Worm (Caenorhabditis elegans) whole organism, L3 larva: ENCODE results near the gene R05G6.5.

Experiments used
- R02D3.7 ChIP-seq: fragments of 150-350 bp; optimal IDR thresholded peaks from 2 replicates; lab custom pipeline; 2014; ENCODE audit warnings: missing biosample characterization, missing genetic modification characterization
- ZK546.5 ChIP-seq: sonication (generic microtip); optimal IDR thresholded peaks from 2 replicates; lab custom pipeline; 2017; ENCODE audit warnings: missing biosample characterization, missing genetic modification characterization
- aly-2 ChIP-seq: fragments of 150-350 bp; optimal IDR thresholded peaks from 2 replicates; lab custom pipeline; 2014; ENCODE audit warnings: missing biosample characterization, missing genetic modification characterization
- ama-1 ChIP-seq: fragments of 150-350 bp; optimal IDR thresholded peaks from 2 replicates; lab custom pipeline; 2018
- ceh-16 ChIP-seq: sonication (generic microtip); optimal IDR thresholded peaks from 2 replicates; lab custom pipeline; 2017; ENCODE audit warnings: missing biosample characterization, missing genetic modification characterization
- ceh-28 ChIP-seq: fragments of 150-350 bp; optimal IDR thresholded peaks from 2 replicates; lab custom pipeline; 2014; ENCODE audit warnings: missing biosample characterization, missing genetic modification reagents, missing genetic modification characterization
- ceh-82 ChIP-seq: fragments of 150-350 bp; optimal IDR thresholded peaks from 2 replicates; lab custom pipeline; 2014; ENCODE audit warnings: missing biosample characterization, missing genetic modification characterization
- ceh-9 ChIP-seq: sonication (generic microtip); optimal IDR thresholded peaks from 2 replicates; lab custom pipeline; 2018; ENCODE audit warnings: missing biosample characterization, missing genetic modification characterization
- egl-27 ChIP-seq: sonication (generic microtip); optimal IDR thresholded peaks from 4 replicates; lab custom pipeline; 2017; ENCODE audit warnings: missing biosample characterization, missing genetic modification reagents, missing genetic modification characterization
- egl-5 ChIP-seq: fragments of 150-350 bp; optimal IDR thresholded peaks from 2 replicates; lab custom pipeline; 2017; ENCODE audit warnings: missing biosample characterization, missing genetic modification reagents, missing genetic modification characterization, inconsistent platforms
- elt-1 ChIP-seq: fragments of 150-350 bp; optimal IDR thresholded peaks from 2 replicates; lab custom pipeline; 2014; ENCODE audit warnings: missing biosample characterization, missing genetic modification characterization
- elt-2 ChIP-seq: sonication (generic microtip); optimal IDR thresholded peaks from 2 replicates; lab custom pipeline; 2016; ENCODE audit warnings: missing genetic modification reagents, mild to moderate bottlenecking, missing genetic modification characterization, missing compliant biosample characterization
- elt-3 ChIP-seq, 3 experiments: fragments of 150-350 bp in 1 of 3; sonication (generic microtip) in 2 of 3; optimal IDR thresholded peaks; 2 replicates in 2 of 3; 4 replicates in 1 of 3; lab custom pipeline; 2014 to 2017; ENCODE audit warnings: missing biosample characterization in 3 of 3, missing genetic modification characterization in 3 of 3
- eor-1 ChIP-seq, 2 experiments: fragments of 150-350 bp; optimal IDR thresholded peaks; 2 replicates each; lab custom pipeline; 2014 to 2018; ENCODE audit warnings: missing biosample characterization in 2 of 2, missing genetic modification characterization in 2 of 2
- fkh-10 ChIP-seq: sonication (generic microtip); optimal IDR thresholded peaks from 2 replicates; lab custom pipeline; 2017; ENCODE audit warnings: missing biosample characterization, missing genetic modification reagents, missing genetic modification characterization
- fkh-2 ChIP-seq: fragments of 150-350 bp; optimal IDR thresholded peaks from 2 replicates; lab custom pipeline; 2014; ENCODE audit warnings: missing biosample characterization, missing genetic modification reagents, missing genetic modification characterization
- hmg-11 ChIP-seq: sonication (generic microtip); optimal IDR thresholded peaks from 2 replicates; lab custom pipeline; 2016; ENCODE audit warnings: missing genetic modification characterization, missing compliant biosample characterization
- lin-15B ChIP-seq: fragments of 150-350 bp; optimal IDR thresholded peaks from 2 replicates; lab custom pipeline; 2014; ENCODE audit warnings: missing biosample characterization, missing genetic modification characterization
- lin-39 ChIP-seq: fragments of 150-350 bp; optimal IDR thresholded peaks from 2 replicates; lab custom pipeline; 2018; ENCODE audit warnings: missing biosample characterization, missing genetic modification reagents, missing genetic modification characterization
- mdl-1 ChIP-seq: fragments of 150-350 bp; optimal IDR thresholded peaks from 2 replicates; lab custom pipeline; 2014; ENCODE audit warnings: missing biosample characterization, missing genetic modification characterization
- mml-1 ChIP-seq: fragments of 150-350 bp; sonication (generic microtip); optimal IDR thresholded peaks from 3 replicates; lab custom pipeline; 2014; ENCODE audit warnings: missing biosample characterization, missing genetic modification characterization
- nfya-1 ChIP-seq: sonication (generic microtip); optimal IDR thresholded peaks from 2 replicates; lab custom pipeline; 2017; ENCODE audit warnings: missing genetic modification characterization, mild to moderate bottlenecking, missing compliant biosample characterization, antibody characterized with exemption, moderate library complexity; ENCODE audit not compliant: insufficient read depth
- nhr-11 ChIP-seq: fragments of 150-350 bp; optimal IDR thresholded peaks from 2 replicates; lab custom pipeline; 2014; ENCODE audit warnings: missing biosample characterization, missing genetic modification characterization
- nhr-12 ChIP-seq: fragments of 150-350 bp; optimal IDR thresholded peaks from 2 replicates; lab custom pipeline; 2014; ENCODE audit warnings: missing biosample characterization, missing genetic modification characterization
- nhr-23 ChIP-seq: fragments of 150-350 bp; optimal IDR thresholded peaks from 2 replicates; lab custom pipeline; 2014; ENCODE audit warnings: missing biosample characterization, missing genetic modification reagents, missing genetic modification characterization
- nhr-237 ChIP-seq: fragments of 150-350 bp; optimal IDR thresholded peaks from 2 replicates; lab custom pipeline; 2014; ENCODE audit warnings: missing biosample characterization, missing genetic modification characterization
- nhr-28 ChIP-seq: fragments of 150-350 bp; optimal IDR thresholded peaks from 2 replicates; lab custom pipeline; 2014; ENCODE audit warnings: missing biosample characterization, missing genetic modification characterization
- nhr-43 ChIP-seq: sonication (generic microtip); optimal IDR thresholded peaks from 2 replicates; lab custom pipeline; 2016; ENCODE audit warnings: mild to moderate bottlenecking, missing genetic modification characterization, missing compliant biosample characterization; ENCODE audit not compliant: poor library complexity, severe bottlenecking
- nhr-67 ChIP-seq: fragments of 150-350 bp; optimal IDR thresholded peaks from 2 replicates; lab custom pipeline; 2014; ENCODE audit warnings: missing biosample characterization, missing genetic modification characterization
- nhr-76 ChIP-seq: fragments of 150-350 bp; sonication (generic microtip); optimal IDR thresholded peaks from 5 replicates; lab custom pipeline; 2014; ENCODE audit warnings: missing biosample characterization, missing genetic modification characterization
- nhr-77 ChIP-seq: fragments of 150-350 bp; optimal IDR thresholded peaks from 2 replicates; lab custom pipeline; 2014; ENCODE audit warnings: missing biosample characterization, missing genetic modification characterization
- pha-4 ChIP-seq: fragments of 150-350 bp; optimal IDR thresholded peaks from 2 replicates; lab custom pipeline; 2014; ENCODE audit warnings: missing biosample characterization, missing genetic modification reagents, missing genetic modification characterization
- pqm-1 ChIP-seq: fragments of 150-350 bp; optimal IDR thresholded peaks from 2 replicates; lab custom pipeline; 2017; ENCODE audit warnings: missing biosample characterization, missing genetic modification characterization, inconsistent platforms
- sea-2 ChIP-seq: fragments of 150-350 bp; sonication (generic microtip); optimal IDR thresholded peaks from 4 replicates; lab custom pipeline; 2014; ENCODE audit warnings: missing biosample characterization, missing genetic modification reagents, missing genetic modification characterization
- skn-1 ChIP-seq: fragments of 150-350 bp; optimal IDR thresholded peaks from 2 replicates; lab custom pipeline; 2014; ENCODE audit warnings: missing biosample characterization, missing genetic modification characterization
- snpc-4 ChIP-seq: fragments of 150-350 bp; optimal IDR thresholded peaks from 2 replicates; lab custom pipeline; 2014; ENCODE audit warnings: missing biosample characterization, missing genetic modification characterization
- unc-39 ChIP-seq: sonication (generic microtip); optimal IDR thresholded peaks from 4 replicates; lab custom pipeline; 2017; ENCODE audit warnings: missing biosample characterization, missing genetic modification characterization
- unc-62 ChIP-seq: fragments of 150-350 bp; sonication (generic microtip); optimal IDR thresholded peaks from 4 replicates; lab custom pipeline; 2014; ENCODE audit warnings: missing biosample characterization, missing genetic modification reagents, missing genetic modification characterization
- zag-1 ChIP-seq: fragments of 150-350 bp; optimal IDR thresholded peaks from 2 replicates; lab custom pipeline; 2014; ENCODE audit warnings: missing biosample characterization, missing genetic modification characterization
- ztf-11 ChIP-seq: fragments of 150-350 bp; optimal IDR thresholded peaks from 2 replicates; lab custom pipeline; 2014; ENCODE audit warnings: missing biosample characterization, missing genetic modification characterization
- ztf-4 ChIP-seq: fragments of 150-350 bp; optimal IDR thresholded peaks from 2 replicates; lab custom pipeline; 2014; ENCODE audit warnings: missing biosample characterization, missing genetic modification characterization

The R05G6.5 gene

ce11 chrIV:7542485-7543001 is 34.4 kb downstream of the R05G6.5 start, which contains the start of gene R05G6.10:
R05G6.10 (minus strand) TSS chrIV:7542535.
- TF ChIP-seq ceh-16 (tag; lab: Kevin White, UChicago) = no peak
- no peak for TF ChIP-seq ceh-82
- TF ChIP-seq egl-27 = no peak
- no peak for TF ChIP-seq fkh-10 (GFP tag; lab: Kevin White, UChicago)
- no peak for TF ChIP-seq fkh-2 (tag; lab: Kevin White, UChicago)
- no peak for TF ChIP-seq R02D3.7 (tag; lab: Kevin White, UChicago)
- TF ChIP-seq egl-5 = no peak
- no peak for TF ChIP-seq mdl-1 (tag; lab: Kevin White, UChicago)
- TF ChIP-seq skn-1 (tag; lab: Kevin White, UChicago) = no peak
- TF ChIP-seq nhr-76 (tag; lab: Kevin White, UChicago) = no peak
- no peak for TF ChIP-seq nhr-12 (tag; lab: Kevin White, UChicago)
- TF ChIP-seq lin-15B (tag; lab: Kevin White, UChicago) = no peak
- no peak for TF ChIP-seq unc-39
- no peak for TF ChIP-seq ceh-28 (tag; lab: Kevin White, UChicago)
- TF ChIP-seq ZK546.5 = no peak
- TF ChIP-seq nhr-28 (tag; lab: Kevin White, UChicago) = no peak

- TF ChIP-seq elt-1 (tag; lab: Kevin White, UChicago) = no peak
- TF ChIP-seq sea-2 (GFP tag; lab: Kevin White, UChicago) = no peak
- TF ChIP-seq pha-4 = no peak
- no peak for TF ChIP-seq nhr-12 (tag; lab: Kevin White, UChicago)
- no peak for TF ChIP-seq skn-1 (tag; lab: Kevin White, UChicago)
- TF ChIP-seq unc-39 = no peak
- no peak for TF ChIP-seq mml-1
- no peak for TF ChIP-seq nhr-43 (tag; lab: Kevin White, UChicago)
- TF ChIP-seq ceh-16 (tag; lab: Kevin White, UChicago) = no peak
- no peak for TF ChIP-seq egl-5
- TF ChIP-seq elt-3 (tag; optimal IDR thresholded peaks at IDR 0.05; lab: Kevin White, UChicago) = no peak
- no peak for TF ChIP-seq R02D3.7 (tag; lab: Kevin White, UChicago)
- no peak for TF ChIP-seq elt-2
- no peak for TF ChIP-seq nhr-77 (tag; lab: Kevin White, UChicago)
- TF ChIP-seq eor-1 (tag; optimal IDR thresholded peaks at IDR 0.05; lab: Kevin White, UChicago) = no peak
- TF ChIP-seq lin-39 (tag; lab: Kevin White, UChicago) = no peak
These were observed 35.5 kb downstream of the R05G6.5 start for ce11 chrIV:7543662-7544061.

ce11 chrIV:7547843-7548578 is 39.8 kb downstream of the R05G6.5 start, which contains the start of the genes cdd-2 and oef-1:
cdd-2 (minus strand) TSS chrIV:7547893.
oef-1 (plus strand) TSS chrIV:7548417.
- TF ChIP-seq unc-39 (no peak), elt-1 (tag; lab: Kevin White, UChicago) (no peak), ama-1 (lab: Kevin White, UChicago) (no peak), nhr-67 (tag; lab: Kevin White, UChicago) (no peak), elt-3 (tag; optimal IDR thresholded peaks at IDR 0.05; lab: Kevin White, UChicago) (no peak), pqm-1 (tag; lab: Kevin White, UChicago) (no peak), lin-39 (tag; lab: Kevin White, UChicago) (no peak), ZK546.5 (no peak), eor-1 (tag; optimal IDR thresholded peaks at IDR 0.05; lab: Kevin White, UChicago) (no peak), skn-1 (tag; lab: Kevin White, UChicago) (no peak), nhr-11 (tag; lab: Kevin White, UChicago) (no peak), zag-1 (no peak), mml-1 (no peak), mdl-1 (tag; lab: Kevin White, UChicago) (no peak), unc-62 (GFP tag; lab: Kevin White, UChicago) (no peak), sea-2 (GFP tag; lab: Kevin White, UChicago) (no peak), ztf-11 (tag; lab: Kevin White, UChicago) (no peak), hmg-11 (tag; lab: Kevin White, UChicago) (no peak)

- TF ChIP-seq lin-15B (tag; lab: Kevin White, UChicago) (peak; percentile 66), ceh-9 (no peak), ceh-28 (tag; lab: Kevin White, UChicago) (no peak), ztf-4 (tag; lab: Kevin White, UChicago) (no peak), nhr-77 (tag; lab: Kevin White, UChicago) (no peak), ceh-16 (tag; lab: Kevin White, UChicago) (no peak), nfya-1 (tag; lab: Kevin White, UChicago) (peak; percentile 57), ZK546.5 (no peak), snpc-4 (no peak), nhr-28 (tag; lab: Kevin White, UChicago) (no peak), nhr-76 (tag; lab: Kevin White, UChicago) (no peak), skn-1 (tag; lab: Kevin White, UChicago) (peak; percentile 71), pqm-1 (tag; lab: Kevin White, UChicago) (peak; percentile 68), nhr-12 (tag; lab: Kevin White, UChicago) (no peak), sea-2 (GFP tag; lab: Kevin White, UChicago) (no peak), nhr-67 (tag; lab: Kevin White, UChicago) (no peak), nhr-237 (tag; lab: Kevin White, UChicago) (no peak), ama-1 (lab: Kevin White, UChicago) (no peak), egl-27 (peak; percentile 47), zag-1 (no peak), ztf-11 (tag; lab: Kevin White, UChicago) (no peak), nhr-23 (tag; lab: Kevin White, UChicago) (peak; percentile 27), lin-39 (tag; lab: Kevin White, UChicago) (peak; percentile 54), fkh-10 (GFP tag; lab: Kevin White, UChicago) (no peak), R02D3.7 (tag; lab: Kevin White, UChicago) (no peak), aly-2 (tag; lab: Kevin White, UChicago) (no peak), elt-2 (peak; percentile 70), egl-5 (no peak)
These were observed 41.7 kb downstream of the R05G6.5 start for ce11 chrIV:7549844-7550243.
